Fruit fly (Drosophila melanogaster): ENCODE measurements around the gene CG15443.

CG15443 gene

dm6 chr2L:4448582-4449016 lies 14.6 kb downstream of the CG15443 start, which contains the start of gene MFS18 (continued):
- TF ChIP-seq stc (GFP tag; IDR thresholded peaks at IDR 0.05) (peak; percentile 100), Atf3 (GFP tag; optimal IDR thresholded peaks at IDR 0.05) (peak; percentile 69), sens (GFP tag) (peak; percentile 97), fd96Cb (tag; optimal IDR thresholded peaks at IDR 0.05) (peak; percentile 100), CTCF (GFP tag; optimal IDR thresholded peaks at IDR 0.05) (peak; percentile 72), Deaf1 (tag; optimal IDR thresholded peaks at IDR 0.05) (peak; percentile 69), CG4730 (GFP tag; IDR thresholded peaks at IDR 0.05) (peak; percentile 99), Doc2 (GFP tag; IDR thresholded peaks at IDR 0.05) (peak; percentile 94), dimm (GFP tag; IDR thresholded peaks at IDR 0.05) (peak; percentile 98), Dp (GFP tag; optimal IDR thresholded peaks at IDR 0.05) (peak; percentile 43), CG6654 (GFP tag; optimal IDR thresholded peaks at IDR 0.05) (peak; percentile 91), esg (GFP tag; conservative IDR thresholded peaks at IDR 0.05) (peak; percentile 99), CG15601 (tag; optimal IDR thresholded peaks at IDR 0.05) (peak; percentile 91), HLHmδ (GFP tag; optimal IDR thresholded peaks at IDR 0.05) (no peak), Dip2 (GFP tag; IDR thresholded peaks at IDR 0.05) (peak; percentile 70), CG9609 (GFP tag; optimal IDR thresholded peaks at IDR 0.05) (peak; percentile 69), sna (GFP tag; IDR thresholded peaks at IDR 0.05; ENCODE audit: partially characterized antibody) (peak; percentile 43; the same call in 1 of the 2 replicates), CG8089 (GFP tag; optimal IDR thresholded peaks at IDR 0.05) (peak; percentile 71), crol (GFP tag; IDR thresholded peaks at IDR 0.05) (peak; percentile 82), CG7271 (tag; optimal IDR thresholded peaks at IDR 0.05) (peak; percentile 99), sens-2 (GFP tag; IDR thresholded peaks at IDR 0.05) (peak; percentile 97), Hr51 (GFP tag; optimal IDR thresholded peaks at IDR 0.05) (peak; percentile 98 to 99), CG7357 (GFP tag; IDR thresholded peaks at IDR 0.05) (peak; percentile 96), chm (GFP tag; IDR thresholded peaks at IDR 0.05) (peak; percentile 97), so (GFP tag; IDR thresholded peaks at IDR 0.05) (peak; percentile 99), zen2 (GFP tag; IDR thresholded peaks at IDR 0.05; ENCODE audit: partially characterized antibody) (peak; percentile 77), eyg (GFP tag; optimal IDR thresholded peaks at IDR 0.05) (peak; percentile 85), CG9932 (GFP tag; IDR thresholded peaks at IDR 0.05) (peak; percentile 98), Jarid2 (GFP tag; optimal IDR thresholded peaks at IDR 0.05) (peak; percentile 91), corto (GFP tag; optimal IDR thresholded peaks at IDR 0.05) (no peak), ab (GFP tag; optimal IDR thresholded peaks at IDR 0.05) (peak; percentile 54), Max (GFP tag; optimal IDR thresholded peaks at IDR 0.05) (peak; percentile 99), vnd (GFP tag; IDR thresholded peaks at IDR 0.05; ENCODE audit: partially characterized antibody) (peak; percentile 47; the same call in 2 of the 3 replicates), CG9817 (tag; optimal IDR thresholded peaks at IDR 0.05) (peak; percentile 87), D19B (GFP tag; optimal IDR thresholded peaks at IDR 0.05) (peak; percentile 94), toy (GFP tag; IDR thresholded peaks at IDR 0.05) (peak; percentile 96), Hsf (GFP tag; optimal IDR thresholded peaks at IDR 0.05) (peak; percentile 94), CG2202 (tag; optimal IDR thresholded peaks at IDR 0.05) (peak; percentile 95), caup (GFP tag; optimal IDR thresholded peaks at IDR 0.05; ENCODE audit: severe bottlenecking) (peak; percentile 97), ac (GFP tag; optimal IDR thresholded peaks at IDR 0.05) (peak; percentile 78), Ssrp (tag; optimal IDR thresholded peaks at IDR 0.05) (peak; percentile 93), Poxn (GFP tag; IDR thresholded peaks at IDR 0.05) (peak; percentile 92), CG10366 (GFP tag; IDR thresholded peaks at IDR 0.05) (peak; percentile 98), CG3281 (GFP tag; optimal IDR thresholded peaks at IDR 0.05) (peak; percentile 98), gt (GFP tag; IDR thresholded peaks at IDR 0.05) (peak; percentile 96), Sin3A (optimal IDR thresholded peaks at IDR 0.05) (no peak), tll (GFP tag; optimal IDR thresholded peaks at IDR 0.05) (peak in 1 of 2 experiments; percentile 39), CG11696 (GFP tag; IDR thresholded peaks at IDR 0.05) (peak; percentile 97), bab2 (GFP tag; optimal IDR thresholded peaks at IDR 0.05) (peak; percentile 88), yki (optimal IDR thresholded peaks at IDR 0.05) (no peak), oc (tag; optimal IDR thresholded peaks at IDR 0.05) (peak; percentile 95), unc-4 (GFP tag; IDR thresholded peaks at IDR 0.05; ENCODE audit: partially characterized antibody) (peak; percentile 52)

All from whole organism, embryonic.